Worm (Caenorhabditis elegans): Measurements from ENCODE around the gene BE10.5.

ce11 chrIII:12794200-12794599, 12.4 kb downstream of the BE10.5 start:
- TF ChIP-seq unc-130 (GFP tag; optimal IDR thresholded peaks at IDR 0.05) (no peak), ces-1 (GFP tag; optimal IDR thresholded peaks at IDR 0.05) (no peak), nhr-28 (tag; optimal IDR thresholded peaks at IDR 0.05) (no peak), skn-1 (tag; optimal IDR thresholded peaks at IDR 0.05) (no peak), zag-1 (tag; optimal IDR thresholded peaks at IDR 0.05) (no peak), nhr-77 (tag; optimal IDR thresholded peaks at IDR 0.05) (no peak), snpc-4 (tag; optimal IDR thresholded peaks at IDR 0.05) (no peak), arid-1 (GFP tag; conservative IDR thresholded peaks at IDR 0.05) (no peak)
